Worm (Caenorhabditis elegans) whole organism, mixed stage, embryonic: ENCODE data around the gene msrp-4.
"Not testable (repeated sequence)": the region's sequence is repeated elsewhere in the genome, so short reads cannot be mapped to it uniquely, and the experiment has no call there.

ENCODE experiments used
- M03D4.4 ChIP-seq: sonication (generic microtip); optimal IDR thresholded peaks from 2 replicates; lab custom pipeline; 2017; ENCODE audit warnings: mild to moderate bottlenecking, missing genetic modification characterization, missing compliant biosample characterization
- bed-3 ChIP-seq: fragments of 200-800 bp; sonication (Bioruptor generic); optimal IDR thresholded peaks from 3 replicates; lab custom pipeline; 2018; ENCODE audit warnings: mild to moderate bottlenecking, missing genetic modification characterization, moderate library complexity, missing compliant biosample characterization
- blmp-1 ChIP-seq: fragments of 150-350 bp; optimal IDR thresholded peaks from 2 replicates; lab custom pipeline; 2014; ENCODE audit warnings: missing biosample characterization, missing genetic modification characterization
- ceh-39 ChIP-seq: fragments of 150-350 bp; optimal IDR thresholded peaks from 2 replicates; lab custom pipeline; 2014; ENCODE audit warnings: missing biosample characterization, missing genetic modification characterization
- ceh-83 ChIP-seq: fragments of 200-800 bp; sonication (Bioruptor generic); optimal IDR thresholded peaks from 2 replicates; lab custom pipeline; 2018; ENCODE audit warnings: mild to moderate bottlenecking, missing genetic modification characterization, missing compliant biosample characterization
- ces-1 ChIP-seq: fragments of 150-350 bp; optimal IDR thresholded peaks from 2 replicates; lab custom pipeline; 2014; ENCODE audit warnings: missing biosample characterization, missing genetic modification reagents, missing genetic modification characterization
- cnd-1 ChIP-seq: fragments of 200-800 bp; sonication (Bioruptor generic); optimal IDR thresholded peaks from 2 replicates; lab custom pipeline; 2018; ENCODE audit warnings: mild to moderate bottlenecking, missing genetic modification characterization, missing compliant biosample characterization
- drap-1 ChIP-seq: fragments of 200-800 bp; sonication (Bioruptor generic); optimal IDR thresholded peaks from 3 replicates; lab custom pipeline; 2018; ENCODE audit warnings: mild to moderate bottlenecking, missing genetic modification characterization, missing compliant biosample characterization
- elt-1 ChIP-seq: sonication (generic microtip); optimal IDR thresholded peaks from 2 replicates; lab custom pipeline; 2017; ENCODE audit warnings: missing genetic modification characterization, mild to moderate bottlenecking, missing compliant biosample characterization, antibody characterized with exemption, moderate library complexity, borderline replicate concordance; ENCODE audit not compliant: insufficient read depth
- elt-3 ChIP-seq: fragments of 150-350 bp; optimal IDR thresholded peaks from 2 replicates; lab custom pipeline; 2014; ENCODE audit warnings: missing biosample characterization, missing genetic modification characterization
- flh-1 ChIP-seq: fragments of 200-800 bp; sonication (Bioruptor generic); optimal IDR thresholded peaks from 2 replicates; lab custom pipeline; 2018; ENCODE audit warnings: mild to moderate bottlenecking, missing genetic modification characterization, moderate library complexity, missing compliant biosample characterization
- ham-2 ChIP-seq: fragments of 200-800 bp; sonication (Bioruptor generic); optimal IDR thresholded peaks from 2 replicates; lab custom pipeline; 2018; ENCODE audit warnings: mild to moderate bottlenecking, missing genetic modification characterization, missing compliant biosample characterization
- hlh-1 ChIP-seq: fragments of 150-350 bp; optimal IDR thresholded peaks from 2 replicates; lab custom pipeline; 2014; ENCODE audit warnings: missing biosample characterization, missing genetic modification reagents, missing genetic modification characterization
- lin-13 ChIP-seq: fragments of 150-350 bp; optimal IDR thresholded peaks from 2 replicates; lab custom pipeline; 2014; ENCODE audit warnings: missing biosample characterization, missing genetic modification characterization
- lin-32 ChIP-seq: fragments of 200-800 bp; sonication (Bioruptor generic); optimal IDR thresholded peaks from 2 replicates; lab custom pipeline; 2018; ENCODE audit warnings: mild to moderate bottlenecking, missing genetic modification characterization, missing compliant biosample characterization
- lsy-2 ChIP-seq: fragments of 150-350 bp; optimal IDR thresholded peaks from 2 replicates; lab custom pipeline; 2014; ENCODE audit warnings: missing biosample characterization, missing genetic modification characterization
- mab-5 ChIP-seq: fragments of 150-350 bp; optimal IDR thresholded peaks from 2 replicates; lab custom pipeline; 2014; ENCODE audit warnings: missing biosample characterization, missing genetic modification characterization
- mep-1 ChIP-seq: fragments of 150-350 bp; optimal IDR thresholded peaks from 2 replicates; lab custom pipeline; 2017; ENCODE audit warnings: missing biosample characterization, missing genetic modification reagents, missing genetic modification characterization, inconsistent platforms
- mls-2 ChIP-seq: sonication (generic microtip); optimal IDR thresholded peaks from 2 replicates; lab custom pipeline; 2016; ENCODE audit warnings: mild to moderate bottlenecking, missing genetic modification characterization, moderate library complexity, missing compliant biosample characterization
- nhr-12 ChIP-seq: fragments of 150-350 bp; optimal IDR thresholded peaks from 2 replicates; lab custom pipeline; 2014; ENCODE audit warnings: missing biosample characterization, missing genetic modification characterization
- nhr-2 ChIP-seq: fragments of 150-350 bp; optimal IDR thresholded peaks from 2 replicates; lab custom pipeline; 2014; ENCODE audit warnings: missing biosample characterization, missing genetic modification characterization
- nhr-237 ChIP-seq: fragments of 150-350 bp; optimal IDR thresholded peaks from 2 replicates; lab custom pipeline; 2014; ENCODE audit warnings: missing biosample characterization, missing genetic modification characterization
- nhr-28 ChIP-seq: fragments of 150-350 bp; optimal IDR thresholded peaks from 2 replicates; lab custom pipeline; 2014; ENCODE audit warnings: missing biosample characterization, missing genetic modification characterization
- nhr-76 ChIP-seq: sonication (generic microtip); optimal IDR thresholded peaks from 2 replicates; lab custom pipeline; 2017; ENCODE audit warnings: missing biosample characterization, missing genetic modification characterization
- pha-4 ChIP-seq: fragments of 150-350 bp; optimal IDR thresholded peaks from 2 replicates; lab custom pipeline; 2018; ENCODE audit warnings: missing biosample characterization, missing genetic modification reagents, missing genetic modification characterization
- snpc-4 ChIP-seq: fragments of 150-350 bp; optimal IDR thresholded peaks from 2 replicates; lab custom pipeline; 2014; ENCODE audit warnings: missing biosample characterization, missing genetic modification characterization
- sptf-1 ChIP-seq: sonication (generic microtip); optimal IDR thresholded peaks from 2 replicates; lab custom pipeline; 2017; ENCODE audit warnings: mild to moderate bottlenecking, missing genetic modification characterization, moderate library complexity, missing compliant biosample characterization
- tbx-8 ChIP-seq: fragments of 200-800 bp; sonication (Bioruptor generic); optimal IDR thresholded peaks from 2 replicates; lab custom pipeline; 2018; ENCODE audit warnings: mild to moderate bottlenecking, missing genetic modification characterization, moderate library complexity, missing compliant biosample characterization
- unc-120 ChIP-seq: sonication (generic microtip); optimal IDR thresholded peaks from 2 replicates; lab custom pipeline; 2017; ENCODE audit warnings: missing genetic modification characterization, missing compliant biosample characterization; ENCODE audit not compliant: poor library complexity, severe bottlenecking
- unc-39 ChIP-seq: fragments of 150-350 bp; optimal IDR thresholded peaks from 2 replicates; lab custom pipeline; 2014; ENCODE audit warnings: missing biosample characterization, missing genetic modification characterization
- unc-62 ChIP-seq: fragments of 150-350 bp; optimal IDR thresholded peaks from 2 replicates; lab custom pipeline; 2014; ENCODE audit warnings: missing biosample characterization, missing genetic modification reagents, missing genetic modification characterization
- zip-8 ChIP-seq: fragments of 150-350 bp; optimal IDR thresholded peaks from 2 replicates; lab custom pipeline; 2014; ENCODE audit warnings: missing biosample characterization, missing genetic modification characterization
- ztf-11 ChIP-seq: fragments of 150-350 bp; optimal IDR thresholded peaks from 2 replicates; lab custom pipeline; 2014; ENCODE audit warnings: missing biosample characterization, missing genetic modification characterization

Gene msrp-4

ce11 chrII:822730-823129 is at the start of gene msrp-4:
Gene msrp-4, minus strand, starts transcription at chrII:822830.
- not testable (repeated sequence) for TF ChIP-seq nhr-2 (tag; lab: Kevin White, UChicago); nhr-76; sptf-1 (tag; lab: Kevin White, UChicago)

- TF ChIP-seq bed-3 (GFP tag; lab: Kevin White, UChicago) (no peak), unc-39 (tag; lab: Kevin White, UChicago) (no peak), snpc-4 (tag; lab: Kevin White, UChicago) (no peak), ceh-83 (GFP tag; lab: Kevin White, UChicago) (no peak), mep-1 (tag; lab: Kevin White, UChicago) (no peak), mls-2 (no peak), unc-62 (GFP tag; lab: Kevin White, UChicago) (no peak), ceh-39 (tag; lab: Kevin White, UChicago) (no peak), lsy-2 (no peak), mab-5 (no peak), nhr-2 (tag; lab: Kevin White, UChicago) (no peak)
These were observed 46.7 kb upstream of the msrp-4 start for ce11 chrII:869316-869715.

- TF ChIP-seq cnd-1 (tag; lab: Kevin White, UChicago): peak; percentile 94
- peak; percentile 71 for TF ChIP-seq nhr-2 (tag; lab: Kevin White, UChicago)
- no peak for TF ChIP-seq blmp-1
- TF ChIP-seq lin-32: peak; percentile 18
- no peak for TF ChIP-seq tbx-8 (GFP tag; lab: Kevin White, UChicago)
- no peak for TF ChIP-seq drap-1 (GFP tag; lab: Kevin White, UChicago)
- no peak for TF ChIP-seq mep-1 (tag; lab: Kevin White, UChicago)
These were observed 45.7 kb upstream of the msrp-4 start, which contains the start of gene fbxc-51 for ce11 chrII:868240-868864. Gene fbxc-51, plus strand, starts transcription at chrII:868814.

ce11 chrII:866801-867200 is 44.2 kb upstream of the msrp-4 start, which contains the start of gene Y46B2A.3:
Gene Y46B2A.3, minus strand, starts transcription at chrII:866901.
- TF ChIP-seq tbx-8 (GFP tag; lab: Kevin White, UChicago): no peak
- TF ChIP-seq pha-4 (tag; lab: Kevin White, UChicago): no peak
- no peak for TF ChIP-seq snpc-4 (tag; lab: Kevin White, UChicago)
- no peak for TF ChIP-seq elt-3 (tag; lab: Kevin White, UChicago)
- no peak for TF ChIP-seq nhr-12 (tag; lab: Kevin White, UChicago)
- TF ChIP-seq mep-1 (tag; lab: Kevin White, UChicago): no peak
- no peak for TF ChIP-seq ztf-11
- TF ChIP-seq ces-1 (GFP tag; lab: Kevin White, UChicago): no peak
- TF ChIP-seq ceh-39 (tag; lab: Kevin White, UChicago): no peak

- TF ChIP-seq snpc-4 (tag; lab: Kevin White, UChicago) (no peak), M03D4.4 (tag; lab: Kevin White, UChicago) (no peak), nhr-12 (tag; lab: Kevin White, UChicago) (no peak)
- TF ChIP-seq, all 35 proteins: peak for 0
These were observed 38.9 kb upstream of the msrp-4 start, which contains the start of gene Y46B2A.4 for ce11 chrII:861564-861963. Gene Y46B2A.4, plus strand, starts transcription at chrII:861864.

- not testable (repeated sequence) for TF ChIP-seq hlh-1, snpc-4, M03D4.4 (tag; lab: Kevin White, UChicago)
These were observed 27.9 kb upstream of the msrp-4 start, which contains the start of gene F28A10.5 for ce11 chrII:850567-850966. Gene F28A10.5, minus strand, starts transcription at chrII:850667.

ce11 chrII:848519-848918 is 25.9 kb upstream of the msrp-4 start, which contains the start of the genes acdh-9 and F28A10.13:
Gene acdh-9, minus strand, starts transcription at chrII:848603.
Gene F28A10.13, plus strand, starts transcription at chrII:848812.
- TF ChIP-seq ham-2 (GFP tag; lab: Kevin White, UChicago) (no peak), drap-1 (GFP tag; lab: Kevin White, UChicago) (no peak), unc-120 (tag; lab: Kevin White, UChicago) (peak; percentile 2), pha-4 (tag; lab: Kevin White, UChicago) (no peak), ceh-83 (GFP tag; lab: Kevin White, UChicago) (no peak), unc-62 (GFP tag; lab: Kevin White, UChicago) (peak; percentile 70), elt-1 (tag; lab: Kevin White, UChicago) (no peak), elt-3 (tag; lab: Kevin White, UChicago) (no peak), bed-3 (GFP tag; lab: Kevin White, UChicago) (no peak), flh-1 (no peak), zip-8 (tag; lab: Kevin White, UChicago) (no peak), nhr-237 (tag; lab: Kevin White, UChicago) (no peak), sptf-1 (tag; lab: Kevin White, UChicago) (no peak), mep-1 (tag; lab: Kevin White, UChicago) (peak; percentile 3), mls-2 (no peak), mab-5 (no peak), nhr-2 (tag; lab: Kevin White, UChicago) (no peak), tbx-8 (GFP tag; lab: Kevin White, UChicago) (no peak), lin-13 (tag; lab: Kevin White, UChicago) (no peak), blmp-1 (no peak), hlh-1 (tag; lab: Kevin White, UChicago) (peak; percentile 93), snpc-4 (tag; lab: Kevin White, UChicago) (no peak), M03D4.4 (tag; lab: Kevin White, UChicago) (no peak), nhr-28 (no peak), ceh-39 (tag; lab: Kevin White, UChicago) (no peak), cnd-1 (tag; lab: Kevin White, UChicago) (no peak)
